Fruit fly (Drosophila melanogaster): ENCODE data around the gene Grip.

The Grip gene

DNA sequence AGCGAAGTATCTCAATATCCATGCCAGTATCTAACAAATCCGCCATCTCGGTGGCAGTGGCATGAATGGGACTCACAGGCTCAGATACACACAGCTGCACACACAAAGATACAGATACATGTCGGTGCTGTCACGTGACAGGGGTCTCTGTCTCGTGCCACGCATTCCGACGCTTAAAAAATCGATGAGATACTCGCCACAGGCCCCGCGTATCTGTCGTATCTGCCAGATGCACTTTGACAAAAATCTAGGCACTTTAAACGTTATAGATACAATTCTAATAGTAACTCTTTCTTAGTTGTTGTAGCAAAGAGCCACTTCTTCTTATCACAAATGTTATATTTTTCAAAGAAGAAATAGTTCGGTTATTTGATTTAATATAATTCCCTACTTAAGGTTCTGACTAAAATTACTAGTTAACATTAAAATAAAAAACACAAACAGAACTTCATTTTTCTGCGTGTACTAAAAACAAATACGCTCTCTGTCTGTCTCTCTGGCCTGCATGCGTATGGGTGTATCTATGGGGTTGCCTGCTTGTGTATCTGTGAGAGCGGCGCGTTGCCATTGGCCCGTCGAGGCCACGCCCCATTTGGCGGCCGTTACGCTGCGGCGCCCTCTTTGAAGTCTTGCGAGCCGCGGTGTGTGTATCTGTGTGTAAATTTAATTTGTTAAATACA is 34.8 kb downstream of the Grip start, which contains the start of gene CG4766 (continued):
- peak; percentile 71 for TF ChIP-seq CG11723 (GFP tag; optimal IDR thresholded peaks at IDR 0.05)
- TF ChIP-seq wdn (GFP tag; IDR thresholded peaks at IDR 0.05), result peak; percentile 44; the same call in 1 of the 2 replicates
- peak; percentile 56 for TF ChIP-seq trh (GFP tag; optimal IDR thresholded peaks at IDR 0.05)
- peak; percentile 82 for TF ChIP-seq unpg (GFP tag; optimal IDR thresholded peaks at IDR 0.05)
- no peak for TF ChIP-seq dan (GFP tag; IDR thresholded peaks at IDR 0.05)
- peak; percentile 32 for TF ChIP-seq schlank (tag; optimal IDR thresholded peaks at IDR 0.05)
- TF ChIP-seq CG7357 (GFP tag; IDR thresholded peaks at IDR 0.05), result peak; percentile 63; the same call in 2 of the 3 replicates
- peak; percentile 86 for TF ChIP-seq croc (GFP tag; conservative IDR thresholded peaks at IDR 0.05)
- TF ChIP-seq CG4282 (GFP tag; optimal IDR thresholded peaks at IDR 0.05), result peak; percentile 48
- 0 out of 3 replicates have a peak, but pooled peaks have one; percentile 46 for TF ChIP-seq CG3726 (GFP tag; IDR thresholded peaks at IDR 0.05)
- TF ChIP-seq Dp (GFP tag; optimal IDR thresholded peaks at IDR 0.05), result no peak
- peak; percentile 77 for TF ChIP-seq disco-r (GFP tag; optimal IDR thresholded peaks at IDR 0.05)
- peak; percentile 57; the same call in 1 of the 2 replicates for TF ChIP-seq sens-2 (GFP tag; IDR thresholded peaks at IDR 0.05)
- no peak for TF ChIP-seq zen2 (GFP tag; IDR thresholded peaks at IDR 0.05; ENCODE audit: partially characterized antibody)
- peak; percentile 83 to 87 for TF ChIP-seq dpn (GFP tag; optimal IDR thresholded peaks at IDR 0.05)
- peak; percentile 77 for TF ChIP-seq CG6689 (GFP tag; IDR thresholded peaks at IDR 0.05)
- TF ChIP-seq fru (optimal IDR thresholded peaks at IDR 0.05), result no peak
- TF ChIP-seq CG13287 (GFP tag; IDR thresholded peaks at IDR 0.05; ENCODE audit: partially characterized antibody), result no peak
- peak; percentile 85 for TF ChIP-seq CG1602 (GFP tag; optimal IDR thresholded peaks at IDR 0.05)
- TF ChIP-seq dimm (GFP tag; IDR thresholded peaks at IDR 0.05), result peak; percentile 11; the same call in 1 of the 2 replicates
- no peak for TF ChIP-seq CG42726 (GFP tag; IDR thresholded peaks at IDR 0.05; ENCODE audit: partially characterized antibody)
- peak; percentile 69 for TF ChIP-seq Mad (GFP tag; optimal IDR thresholded peaks at IDR 0.05)
- TF ChIP-seq CG11093 (GFP tag; IDR thresholded peaks at IDR 0.05), result peak; percentile 71; the same call in 1 of the 3 replicates
- TF ChIP-seq lilli (GFP tag; optimal IDR thresholded peaks at IDR 0.05), result peak; percentile 83
- peak; percentile 36 for TF ChIP-seq CG17568 (GFP tag; optimal IDR thresholded peaks at IDR 0.05)
- TF ChIP-seq knrl (GFP tag; IDR thresholded peaks at IDR 0.05; ENCODE audit: partially characterized antibody), result no peak
- peak; percentile 80 for TF ChIP-seq CG10959 (GFP tag; IDR thresholded peaks at IDR 0.05)
- TF ChIP-seq bigmax (GFP tag; optimal IDR thresholded peaks at IDR 0.05), result no peak
- peak; percentile 68 for TF ChIP-seq danr (GFP tag; IDR thresholded peaks at IDR 0.05)
- TF ChIP-seq CG11695 (GFP tag; IDR thresholded peaks at IDR 0.05), result peak; percentile 82
- peak; percentile 5 for TF ChIP-seq MESR4 (GFP tag; optimal IDR thresholded peaks at IDR 0.05)
- TF ChIP-seq jing (GFP tag; optimal IDR thresholded peaks at IDR 0.05), result peak; percentile 65
- TF ChIP-seq da (GFP tag; optimal IDR thresholded peaks at IDR 0.05), result peak; percentile 52
- peak; percentile 72 for TF ChIP-seq HLH54F (GFP tag; optimal IDR thresholded peaks at IDR 0.05)
- TF ChIP-seq CG6272 (GFP tag; IDR thresholded peaks at IDR 0.05), result peak; percentile 50
- TF ChIP-seq unc-4 (GFP tag; IDR thresholded peaks at IDR 0.05; ENCODE audit: partially characterized antibody), result no peak
- TF ChIP-seq seq (GFP tag; IDR thresholded peaks at IDR 0.05), result peak; percentile 79
- peak; percentile 85 for TF ChIP-seq fd96Cb (tag; optimal IDR thresholded peaks at IDR 0.05)
- TF ChIP-seq CG17912 (GFP tag; optimal IDR thresholded peaks at IDR 0.05), result peak; percentile 41
- TF ChIP-seq pan (optimal IDR thresholded peaks at IDR 0.05), result peak in 1 of 2 experiments; percentile 51
- peak in 1 of 2 experiments; percentile 80 for TF ChIP-seq pan (GFP tag; optimal IDR thresholded peaks at IDR 0.05 in 1 of 2, IDR thresholded peaks at IDR 0.05 in 1 of 2)
- peak; percentile 58 for TF ChIP-seq zfh2 (GFP tag; optimal IDR thresholded peaks at IDR 0.05)
- TF ChIP-seq otp (GFP tag; IDR thresholded peaks at IDR 0.05), result peak; percentile 75
- peak; percentile 52 for TF ChIP-seq CG10431 (GFP tag; optimal IDR thresholded peaks at IDR 0.05)
- peak; percentile 72 for TF ChIP-seq CG12155 (GFP tag; optimal IDR thresholded peaks at IDR 0.05)
- peak; percentile 79 for TF ChIP-seq tap (tag; optimal IDR thresholded peaks at IDR 0.05)
- peak; percentile 52; the same call in 1 of the 2 replicates for TF ChIP-seq ro (GFP tag; IDR thresholded peaks at IDR 0.05)
- peak; percentile 56 for TF ChIP-seq slou (GFP tag; optimal IDR thresholded peaks at IDR 0.05)
- peak; percentile 79 for TF ChIP-seq CG4820 (GFP tag; optimal IDR thresholded peaks at IDR 0.05)
- TF ChIP-seq wor (GFP tag; IDR thresholded peaks at IDR 0.05), result peak; percentile 74
